Fruit fly (Drosophila melanogaster): ENCODE data around the gene Aasdh.

The Aasdh gene

dm6 chr2L:8463144-8464106, 14.0 kb upstream of the Aasdh start, which contains the start of gene Agpat2:
Gene Agpat2 (minus strand): TSS chr2L:8463994.
- peak; percentile 55 for TF ChIP-seq noc (tag; optimal IDR thresholded peaks at IDR 0.05)

dm6 chr2L:8461782-8462453, 12.5 kb upstream of the Aasdh start:
- TF ChIP-seq noc (tag; optimal IDR thresholded peaks at IDR 0.05) = peak; percentile 24

dm6 chr2L:8451497-8451896, 2.1 kb upstream of the Aasdh start:
- no peak for TF ChIP-seq noc (tag; optimal IDR thresholded peaks at IDR 0.05)

dm6 chr2L:8442147-8442546, 7.2 kb downstream of the Aasdh start, which contains the start of gene CG31897:
Gene CG31897 (plus strand): TSS chr2L:8442447.
- TF ChIP-seq noc (tag; optimal IDR thresholded peaks at IDR 0.05) = no peak

- no peak for TF ChIP-seq noc (tag; optimal IDR thresholded peaks at IDR 0.05)
Measured at dm6 chr2L:8438052-8438451, 11.3 kb downstream of the Aasdh start, which contains the start of gene mus201. Gene mus201 (plus strand): TSS chr2L:8438169.

- no peak for TF ChIP-seq noc (tag; optimal IDR thresholded peaks at IDR 0.05)
Measured at dm6 chr2L:8437176-8437575, 12.2 kb downstream of the Aasdh start, which contains the start of the genes D12 and Chrac-14. Gene D12 (minus strand): TSS chr2L:8437365. Gene Chrac-14 (plus strand): TSS chr2L:8437405.

dm6 chr2L:8433512-8433911, 15.9 kb downstream of the Aasdh start, which contains the start of gene grk:
Gene grk (minus strand): TSS chr2L:8433598.
- no peak for TF ChIP-seq noc (tag; optimal IDR thresholded peaks at IDR 0.05)

- TF ChIP-seq noc (tag; optimal IDR thresholded peaks at IDR 0.05) = no peak
Measured at dm6 chr2L:8432130-8432529, 17.2 kb downstream of the Aasdh start.

- no peak for TF ChIP-seq noc (tag; optimal IDR thresholded peaks at IDR 0.05)
Measured at dm6 chr2L:8426801-8427200, 22.6 kb downstream of the Aasdh start.

- no peak for TF ChIP-seq noc (tag; optimal IDR thresholded peaks at IDR 0.05)
Measured at dm6 chr2L:8425962-8426759, 23.2 kb downstream of the Aasdh start.

- TF ChIP-seq noc (tag; optimal IDR thresholded peaks at IDR 0.05) = no peak
Measured at dm6 chr2L:8425212-8425611, 24.2 kb downstream of the Aasdh start.

dm6 chr2L:8424662-8425208, 24.6 kb downstream of the Aasdh start:
- TF ChIP-seq noc (tag; optimal IDR thresholded peaks at IDR 0.05) = no peak

dm6 chr2L:8424090-8424470, 25.3 kb downstream of the Aasdh start:
- no peak for TF ChIP-seq noc (tag; optimal IDR thresholded peaks at IDR 0.05)

- TF ChIP-seq noc (tag; optimal IDR thresholded peaks at IDR 0.05) = no peak
Measured at dm6 chr2L:8423460-8424089, 25.8 kb downstream of the Aasdh start.

dm6 chr2L:8423047-8423446, 26.3 kb downstream of the Aasdh start:
- no peak for TF ChIP-seq noc (tag; optimal IDR thresholded peaks at IDR 0.05)

Data from whole organism, larva.